Worm (Caenorhabditis elegans): ENCODE data around the gene sri-65.

sri-65 gene

ce11 chrV:16357253-16357652, 30.9 kb downstream of the sri-65 start, which contains the start of gene pptr-1:
Gene pptr-1, plus strand, starts transcription at chrV:16357521.
- TF ChIP-seq cebp-1 (GFP tag; IDR thresholded peaks at IDR 0.05) (no peak), cebp-1 (tag; optimal IDR thresholded peaks at IDR 0.05) (peak; percentile 4), hmg-1.2 (GFP tag; IDR thresholded peaks at IDR 0.05) (peak; percentile 32; the same call in 1 of the 2 replicates), lin-40 (tag; optimal IDR thresholded peaks at IDR 0.05) (peak; percentile 20), chd-7 (tag; optimal IDR thresholded peaks at IDR 0.05) (no peak), ama-1 (optimal IDR thresholded peaks at IDR 0.05) (no peak), ama-1 (GFP tag; optimal IDR thresholded peaks at IDR 0.05) (no peak), nhr-80 (tag; optimal IDR thresholded peaks at IDR 0.05) (peak; percentile 47), Y56A3A.18 (GFP tag; IDR thresholded peaks at IDR 0.05) (0 out of 2 replicates have a peak, but pooled peaks have one; percentile 12)

ce11 chrV:16356798-16357197, 31.4 kb downstream of the sri-65 start:
- no peak for TF ChIP-seq bed-1 (GFP tag; IDR thresholded peaks at IDR 0.05)
- TF ChIP-seq sea-2 (GFP tag; IDR thresholded peaks at IDR 0.05): no peak
- no peak for TF ChIP-seq T26A5.8 (tag; optimal IDR thresholded peaks at IDR 0.05)
- peak; percentile 87 for TF ChIP-seq lin-54 (GFP tag; optimal IDR thresholded peaks at IDR 0.05)
- TF ChIP-seq ama-1 (optimal IDR thresholded peaks at IDR 0.05): no peak
- no peak for TF ChIP-seq ama-1 (GFP tag; optimal IDR thresholded peaks at IDR 0.05)
- no peak for TF ChIP-seq ekl-4 (GFP tag; IDR thresholded peaks at IDR 0.05)
- no peak for TF ChIP-seq nhr-27 (tag; optimal IDR thresholded peaks at IDR 0.05)
- TF ChIP-seq pbrm-1 (GFP tag; IDR thresholded peaks at IDR 0.05): 0 out of 2 replicates have a peak, but pooled peaks have one; percentile 38
- TF ChIP-seq madf-6 (GFP tag; IDR thresholded peaks at IDR 0.05): peak; percentile 41; the same call in 1 of the 2 replicates
- TF ChIP-seq lin-26 (GFP tag; IDR thresholded peaks at IDR 0.05): no peak
- peak; percentile 13 for TF ChIP-seq tbp1 (GFP tag; optimal IDR thresholded peaks at IDR 0.05)
- TF ChIP-seq rcor-1 (GFP tag; IDR thresholded peaks at IDR 0.05): no peak
- peak; percentile 53 for TF ChIP-seq lsl-1 (GFP tag; optimal IDR thresholded peaks at IDR 0.05)
- no peak for TF ChIP-seq B0035.1 (tag; optimal IDR thresholded peaks at IDR 0.05)
- TF ChIP-seq efl-1 (GFP tag; optimal IDR thresholded peaks at IDR 0.05): peak; percentile 84
- no peak for TF ChIP-seq pha-4 (tag; optimal IDR thresholded peaks at IDR 0.05)
- 0 out of 2 replicates have a peak, but pooled peaks have one; percentile 48 for TF ChIP-seq attf-6 (GFP tag; IDR thresholded peaks at IDR 0.05)
- TF ChIP-seq lag-1 (GFP tag; IDR thresholded peaks at IDR 0.05): no peak
- TF ChIP-seq dox-1 (GFP tag; IDR thresholded peaks at IDR 0.05): no peak
- peak; percentile 85 for TF ChIP-seq mcd-1 (GFP tag; IDR thresholded peaks at IDR 0.05)
- no peak for TF ChIP-seq ets-4 (GFP tag; optimal IDR thresholded peaks at IDR 0.05)
- TF ChIP-seq athp-1 (tag; optimal IDR thresholded peaks at IDR 0.05): peak; percentile 26
- no peak for TF ChIP-seq C17E4.6 (GFP tag; IDR thresholded peaks at IDR 0.05)
- TF ChIP-seq ceh-40 (GFP tag; IDR thresholded peaks at IDR 0.05): no peak
- no peak for TF ChIP-seq F57A8.1 (GFP tag; optimal IDR thresholded peaks at IDR 0.05)
- TF ChIP-seq madf-8 (GFP tag; conservative IDR thresholded peaks at IDR 0.05): no peak
- peak; percentile 74 for TF ChIP-seq dpl-1 (GFP tag; optimal IDR thresholded peaks at IDR 0.05)
- peak; percentile 61 for TF ChIP-seq D2030.7 (GFP tag; IDR thresholded peaks at IDR 0.05)
- TF ChIP-seq snpc-1.3 (tag; optimal IDR thresholded peaks at IDR 0.05; ENCODE audit: insufficient read depth): peak; percentile 20
- no peak for TF ChIP-seq repo-1 (tag; optimal IDR thresholded peaks at IDR 0.05)
- no peak for TF ChIP-seq nfya-1 (tag; optimal IDR thresholded peaks at IDR 0.05; ENCODE audit: borderline replicate concordance, insufficient read depth)
- no peak for TF ChIP-seq K12H6.12 (tag; optimal IDR thresholded peaks at IDR 0.05)
